Fruit fly (Drosophila melanogaster): ENCODE results near the gene Tdrd3.

Gene Tdrd3

DNA sequence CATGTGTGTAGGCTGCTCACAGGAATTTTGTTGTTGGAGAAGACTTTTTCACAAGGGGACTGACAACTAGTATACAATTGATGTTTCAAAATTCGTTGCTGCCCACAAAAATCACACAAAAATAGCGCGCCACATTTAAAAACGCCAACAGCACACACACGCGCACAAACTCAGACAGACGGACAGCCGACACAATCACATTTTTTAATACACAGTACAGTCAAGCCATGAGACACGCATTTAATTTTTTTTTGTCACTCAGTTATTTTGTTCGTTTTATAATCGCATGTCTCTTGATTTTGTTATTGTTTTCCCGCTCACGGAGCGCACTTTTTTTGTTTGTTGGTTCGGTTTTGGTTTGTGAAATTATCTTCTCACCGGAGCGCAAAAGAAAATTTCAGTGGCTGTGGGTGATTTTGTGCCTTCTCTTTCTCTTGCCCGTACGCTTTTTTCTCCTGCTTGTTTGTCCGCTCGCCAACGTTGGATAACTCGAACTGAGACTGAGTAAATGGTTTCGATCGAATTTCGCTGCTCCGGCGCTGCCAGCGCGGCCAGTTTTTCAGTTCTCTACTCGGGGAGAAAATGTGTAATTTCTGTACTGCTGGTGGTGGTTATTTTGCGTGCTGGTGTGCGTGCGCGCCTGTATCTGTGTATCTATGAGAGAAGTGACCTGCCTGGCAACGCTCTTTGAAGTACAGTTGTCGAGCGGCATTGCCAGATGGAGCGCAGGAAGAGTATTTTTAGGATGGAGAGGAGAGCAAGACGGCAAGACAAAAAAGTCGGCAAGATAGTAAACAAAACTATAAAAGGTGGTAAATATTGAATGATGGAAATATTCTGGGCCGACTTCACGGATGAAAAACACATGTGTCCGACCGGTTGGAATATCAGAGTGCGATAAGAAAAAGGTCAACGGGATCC is 28.9 kb upstream of the Tdrd3 start, which contains the start of gene CG42507 (continued):
- peak; percentile 24 for TF ChIP-seq CG10147 (GFP tag; optimal IDR thresholded peaks at IDR 0.05)
- no peak for TF ChIP-seq Six4 (GFP tag; optimal IDR thresholded peaks at IDR 0.05)
- peak; percentile 84 for TF ChIP-seq CG10431 (GFP tag; optimal IDR thresholded peaks at IDR 0.05)
- TF ChIP-seq CG6254 (GFP tag; optimal IDR thresholded peaks at IDR 0.05) = peak; percentile 45
- no peak for TF ChIP-seq CG4404 (GFP tag; IDR thresholded peaks at IDR 0.05)
- TF ChIP-seq CG13296 (GFP tag; optimal IDR thresholded peaks at IDR 0.05) = peak; percentile 77
- no peak for TF ChIP-seq Myb (GFP tag; optimal IDR thresholded peaks at IDR 0.05)
- TF ChIP-seq fd96Cb (tag; optimal IDR thresholded peaks at IDR 0.05) = no peak
- TF ChIP-seq CG30020 (tag; optimal IDR thresholded peaks at IDR 0.05) = no peak
- peak in 1 of 2 experiments; percentile 23 for TF ChIP-seq bsh (GFP tag; optimal IDR thresholded peaks at IDR 0.05)
- TF ChIP-seq Side (GFP tag; optimal IDR thresholded peaks at IDR 0.05) = no peak
- peak; percentile 16; the same call in 1 of the 2 replicates for TF ChIP-seq ap (GFP tag; IDR thresholded peaks at IDR 0.05)
- TF ChIP-seq CG4360 (GFP tag; IDR thresholded peaks at IDR 0.05) = no peak; the same call in 1 of the 2 replicates
- peak; percentile 79 for TF ChIP-seq D19A (tag; optimal IDR thresholded peaks at IDR 0.05)
- 0 out of 2 replicates have a peak, but pooled peaks have one; percentile 20 for TF ChIP-seq Nf-YA (GFP tag; IDR thresholded peaks at IDR 0.05)
- TF ChIP-seq kah (GFP tag; optimal IDR thresholded peaks at IDR 0.05) = peak; percentile 80
- peak; percentile 13 for TF ChIP-seq TFAM (GFP tag; optimal IDR thresholded peaks at IDR 0.05)
- no peak for TF ChIP-seq Hmx (GFP tag; optimal IDR thresholded peaks at IDR 0.05)
- TF ChIP-seq vfl (GFP tag; optimal IDR thresholded peaks at IDR 0.05) = no peak
- peak; percentile 5 for TF ChIP-seq dmrt99B (tag; optimal IDR thresholded peaks at IDR 0.05)
- no peak for TF ChIP-seq CG8089 (GFP tag; optimal IDR thresholded peaks at IDR 0.05)
- no peak for TF ChIP-seq CG3726 (GFP tag; IDR thresholded peaks at IDR 0.05)
- peak; percentile 9 for TF ChIP-seq Elba2 (GFP tag; optimal IDR thresholded peaks at IDR 0.05)
- peak; percentile 32; the same call in 1 of the 2 replicates for TF ChIP-seq NFAT (GFP tag; IDR thresholded peaks at IDR 0.05)
- peak; percentile 18; the same call in 1 of the 3 replicates for TF ChIP-seq ken (GFP tag; IDR thresholded peaks at IDR 0.05)
- TF ChIP-seq wek (GFP tag; optimal IDR thresholded peaks at IDR 0.05) = peak; percentile 55
- TF ChIP-seq CG15073 (GFP tag; optimal IDR thresholded peaks at IDR 0.05) = no peak
- no peak for TF ChIP-seq GATAe (GFP tag; conservative IDR thresholded peaks at IDR 0.05)
- TF ChIP-seq CG8478 (optimal IDR thresholded peaks at IDR 0.05) = no peak
- no peak for TF ChIP-seq CG12299 (tag; optimal IDR thresholded peaks at IDR 0.05)
- peak; percentile 84 for TF ChIP-seq sug (tag; optimal IDR thresholded peaks at IDR 0.05)
- no peak for TF ChIP-seq NK7.1 (GFP tag; optimal IDR thresholded peaks at IDR 0.05)
- peak; percentile 49 for TF ChIP-seq CG9932 (GFP tag; IDR thresholded peaks at IDR 0.05)
- no peak for TF ChIP-seq CG3065 (GFP tag; optimal IDR thresholded peaks at IDR 0.05)
- peak; percentile 6 for TF ChIP-seq CG5180 (GFP tag; optimal IDR thresholded peaks at IDR 0.05)
- TF ChIP-seq Lim3 (GFP tag; IDR thresholded peaks at IDR 0.05) = no peak
- no peak for TF ChIP-seq CG32772 (GFP tag; IDR thresholded peaks at IDR 0.05)
- TF ChIP-seq corto (GFP tag; optimal IDR thresholded peaks at IDR 0.05) = no peak
- peak; percentile 13 for TF ChIP-seq pnt (GFP tag; optimal IDR thresholded peaks at IDR 0.05)
- no peak for TF ChIP-seq sc (optimal IDR thresholded peaks at IDR 0.05)
- TF ChIP-seq sc (GFP tag; optimal IDR thresholded peaks at IDR 0.05) = peak; percentile 16
- peak; percentile 25 for TF ChIP-seq BEAF-32 (GFP tag; optimal IDR thresholded peaks at IDR 0.05)
- TF ChIP-seq CG1792 (GFP tag; optimal IDR thresholded peaks at IDR 0.05) = no peak
- TF ChIP-seq lab (GFP tag; optimal IDR thresholded peaks at IDR 0.05) = peak; percentile 71
- no peak for TF ChIP-seq CG17802 (tag; optimal IDR thresholded peaks at IDR 0.05)
- TF ChIP-seq bab2 (GFP tag; optimal IDR thresholded peaks at IDR 0.05) = peak; percentile 28
- no peak for TF ChIP-seq Dad (GFP tag; optimal IDR thresholded peaks at IDR 0.05)
- TF ChIP-seq ind (GFP tag; optimal IDR thresholded peaks at IDR 0.05) = no peak
- no peak for TF ChIP-seq Sry-δ (GFP tag; optimal IDR thresholded peaks at IDR 0.05)
- TF ChIP-seq nerfin-1 (tag; optimal IDR thresholded peaks at IDR 0.05) = no peak
